Worm (Caenorhabditis elegans) whole organism, late embryonic: ENCODE results near the gene B0250.7.

Experiments
- C08G9.2 ChIP-seq: sonication (generic microtip); optimal IDR thresholded peaks from 2 replicates; lab custom pipeline; 2016; ENCODE audit warnings: mild to moderate bottlenecking, missing genetic modification characterization, moderate library complexity, missing compliant biosample characterization
- ahr-1 ChIP-seq: sonication (generic microtip); optimal IDR thresholded peaks from 2 replicates; lab custom pipeline; 2016; ENCODE audit warnings: missing genetic modification characterization, missing compliant biosample characterization
- ama-1 ChIP-seq: fragments of 150-350 bp; optimal IDR thresholded peaks from 2 replicates; lab custom pipeline; 2014
- ceh-19 ChIP-seq: fragments of 200-800 bp; sonication (Bioruptor generic); optimal IDR thresholded peaks from 2 replicates; lab custom pipeline; 2018; ENCODE audit warnings: mild to moderate bottlenecking, missing genetic modification characterization, missing compliant biosample characterization
- ceh-2 ChIP-seq: sonication (generic microtip); optimal IDR thresholded peaks from 2 replicates; lab custom pipeline; 2016; ENCODE audit warnings: missing genotype, missing genetic modification characterization, missing compliant biosample characterization
- ceh-22 ChIP-seq: sonication (generic microtip); optimal IDR thresholded peaks from 2 replicates; lab custom pipeline; 2017; ENCODE audit warnings: missing biosample characterization, missing genetic modification characterization
- ceh-24 ChIP-seq: sonication (generic microtip); optimal IDR thresholded peaks from 2 replicates; lab custom pipeline; 2016; ENCODE audit warnings: mild to moderate bottlenecking, missing genetic modification characterization, missing compliant biosample characterization
- ceh-31 ChIP-seq: sonication (generic microtip); optimal IDR thresholded peaks from 2 replicates; lab custom pipeline; 2016; ENCODE audit warnings: missing genetic modification characterization, missing compliant biosample characterization
- ceh-34 ChIP-seq: sonication (generic microtip); optimal IDR thresholded peaks from 2 replicates; lab custom pipeline; 2016; ENCODE audit warnings: mild to moderate bottlenecking, missing genetic modification characterization, missing compliant biosample characterization
- ceh-45 ChIP-seq: fragments of 200-800 bp; sonication (Bioruptor generic); IDR thresholded peaks from 2 replicates; pipeline ENCODE4 v1.3.6; 2022; ENCODE audit warnings: missing genetic modification reagents, missing genetic modification characterization, missing compliant biosample characterization
- ceh-48 ChIP-seq: sonication (generic microtip); optimal IDR thresholded peaks from 2 replicates; lab custom pipeline; 2016; ENCODE audit warnings: missing genetic modification characterization, inconsistent platforms, missing compliant biosample characterization
- ceh-9 ChIP-seq: sonication (generic microtip); optimal IDR thresholded peaks from 2 replicates; lab custom pipeline; 2016; ENCODE audit warnings: mild to moderate bottlenecking, missing genetic modification characterization, inconsistent platforms, missing compliant biosample characterization
- dmd-4 ChIP-seq: sonication (generic microtip); optimal IDR thresholded peaks from 2 replicates; lab custom pipeline; 2016; ENCODE audit warnings: borderline replicate concordance, missing genetic modification characterization, missing compliant biosample characterization
- ets-4 ChIP-seq: sonication (generic microtip); optimal IDR thresholded peaks from 2 replicates; lab custom pipeline; 2016; ENCODE audit warnings: missing genetic modification characterization, missing compliant biosample characterization
- eyg-1 ChIP-seq: sonication (generic microtip); optimal IDR thresholded peaks from 2 replicates; lab custom pipeline; 2016; ENCODE audit warnings: missing genotype, missing genetic modification characterization, missing compliant biosample characterization
- fax-1 ChIP-seq: sonication (generic microtip); optimal IDR thresholded peaks from 2 replicates; lab custom pipeline; 2016; ENCODE audit warnings: missing genotype, missing genetic modification characterization, missing compliant biosample characterization
- fkh-10 ChIP-seq: fragments of 150-350 bp; optimal IDR thresholded peaks from 2 replicates; lab custom pipeline; 2014; ENCODE audit warnings: missing biosample characterization, missing genetic modification reagents, missing genetic modification characterization
- gmeb-2 ChIP-seq: sonication (generic microtip); optimal IDR thresholded peaks from 2 replicates; lab custom pipeline; 2016; ENCODE audit warnings: missing genetic modification characterization, inconsistent platforms, missing compliant biosample characterization
- hlh-13 ChIP-seq: fragments of 200-800 bp; sonication (Bioruptor generic); optimal IDR thresholded peaks from 2 replicates; lab custom pipeline; 2018; ENCODE audit warnings: mild to moderate bottlenecking, missing genetic modification characterization, missing compliant biosample characterization
- hlh-30 ChIP-seq: sonication (generic microtip); optimal IDR thresholded peaks from 2 replicates; lab custom pipeline; 2017; ENCODE audit warnings: antibody characterized with exemption, missing genetic modification characterization, missing compliant biosample characterization; ENCODE audit not compliant: insufficient read depth
- hlh-6 ChIP-seq: sonication (generic microtip); optimal IDR thresholded peaks from 2 replicates; lab custom pipeline; 2016; ENCODE audit warnings: missing genotype, missing genetic modification characterization, missing compliant biosample characterization
- hlh-8 ChIP-seq: sonication (generic microtip); optimal IDR thresholded peaks from 2 replicates; lab custom pipeline; 2016; ENCODE audit warnings: missing genotype, missing genetic modification characterization, missing compliant biosample characterization
- lin-11 ChIP-seq: fragments of 200-800 bp; sonication (Bioruptor generic); optimal IDR thresholded peaks from 2 replicates; lab custom pipeline; 2018; ENCODE audit warnings: mild to moderate bottlenecking, missing genetic modification characterization, missing compliant biosample characterization
- nfya-1 ChIP-seq: sonication (generic microtip); optimal IDR thresholded peaks from 2 replicates; lab custom pipeline; 2017; ENCODE audit warnings: missing genetic modification characterization, mild to moderate bottlenecking, missing compliant biosample characterization, antibody characterized with exemption, moderate library complexity
- nhr-232 ChIP-seq: sonication (generic microtip); optimal IDR thresholded peaks from 2 replicates; lab custom pipeline; 2016; ENCODE audit warnings: missing genetic modification characterization, missing compliant biosample characterization
- odd-2 ChIP-seq: sonication (generic microtip); optimal IDR thresholded peaks from 2 replicates; lab custom pipeline; 2017; ENCODE audit warnings: antibody characterized with exemption, mild to moderate bottlenecking, missing genetic modification characterization, missing compliant biosample characterization
- pag-3 ChIP-seq: sonication (generic microtip); optimal IDR thresholded peaks from 2 replicates; lab custom pipeline; 2016; ENCODE audit warnings: missing compliant biosample characterization, missing genetic modification characterization, borderline replicate concordance
- pat-9 ChIP-seq: fragments of 200-800 bp; sonication (Bioruptor generic); optimal IDR thresholded peaks from 2 replicates; lab custom pipeline; 2018; ENCODE audit warnings: mild to moderate bottlenecking, missing genetic modification characterization, moderate library complexity, missing compliant biosample characterization
- pha-4 ChIP-seq: fragments of 150-350 bp; optimal IDR thresholded peaks from 2 replicates; lab custom pipeline; 2018; ENCODE audit warnings: missing biosample characterization, missing genetic modification reagents, missing genetic modification characterization
- pros-1 ChIP-seq: fragments of 150-350 bp; optimal IDR thresholded peaks from 2 replicates; lab custom pipeline; 2014; ENCODE audit warnings: missing biosample characterization, missing genetic modification reagents, missing genetic modification characterization
- rnt-1 ChIP-seq: sonication (generic microtip); optimal IDR thresholded peaks from 2 replicates; lab custom pipeline; 2016; ENCODE audit warnings: missing genetic modification characterization, missing compliant biosample characterization
- sdc-2 ChIP-seq: sonication (generic microtip); optimal IDR thresholded peaks from 2 replicates; lab custom pipeline; 2016; ENCODE audit warnings: missing genotype, missing genetic modification characterization, missing compliant biosample characterization
- sox-2 ChIP-seq: fragments of 200-800 bp; sonication (Bioruptor generic); IDR thresholded peaks from 2 replicates; pipeline ENCODE4 v1.3.6; 2022; ENCODE audit warnings: missing genetic modification reagents, missing genetic modification characterization, missing compliant biosample characterization
- tbx-2 ChIP-seq: sonication (generic microtip); optimal IDR thresholded peaks from 2 replicates; lab custom pipeline; 2016; ENCODE audit warnings: missing genetic modification characterization, missing compliant biosample characterization
- tbx-7 ChIP-seq: sonication (generic microtip); optimal IDR thresholded peaks from 2 replicates; lab custom pipeline; 2016; ENCODE audit warnings: missing genotype, missing genetic modification characterization, missing compliant biosample characterization
- ttx-3 ChIP-seq: sonication (generic microtip); optimal IDR thresholded peaks from 2 replicates; lab custom pipeline; 2016; ENCODE audit warnings: missing genetic modification reagents, missing genetic modification characterization, missing compliant biosample characterization
- unc-3 ChIP-seq, 2 experiments: fragments of 200-800 bp in 1 of 2; sonication (Bioruptor generic) in 1 of 2; sonication (generic microtip) in 1 of 2; conservative IDR thresholded peaks in 1 of 2; optimal IDR thresholded peaks in 1 of 2; 2 replicates each; pipeline versions ENCODE4 v1.3.6 to Lab custom; 2016 to 2022; ENCODE audit warnings: missing compliant biosample characterization in 2 of 2, missing genetic modification characterization in 2 of 2, missing genetic modification reagents in 1 of 2
- unc-55 ChIP-seq: sonication (generic microtip); optimal IDR thresholded peaks from 2 replicates; lab custom pipeline; 2017; ENCODE audit warnings: missing biosample characterization, missing genetic modification reagents, missing genetic modification characterization

The B0250.7 gene

ce11 chrV:20464778-20465177 lies 11.1 kb downstream of the B0250.7 start (continued):
- TF ChIP-seq ceh-48 (tag; lab: Kevin White, UChicago) (peak; percentile 80), ceh-2 (tag; lab: Kevin White, UChicago) (no peak)

- TF ChIP-seq dmd-4 (tag; lab: Kevin White, UChicago) (no peak), lin-11 (tag; lab: Kevin White, UChicago) (no peak), ttx-3 (no peak), fkh-10 (GFP tag; lab: Kevin White, UChicago) (no peak), ama-1 (lab: Kevin White, UChicago) (no peak), ceh-9 (tag; lab: Kevin White, UChicago) (no peak), fax-1 (tag; lab: Kevin White, UChicago) (no peak)
- TF ChIP-seq, all 69 proteins: peak for 0
These were observed 15.1 kb downstream of the B0250.7 start, which contains the start of gene B0250.18 for ce11 chrV:20460808-20461207. Gene B0250.18 (minus strand): TSS chrV:20460908.

- no peak for TF ChIP-seq C08G9.2
- peak; percentile 22 for TF ChIP-seq tbx-2 (tag; lab: Kevin White, UChicago)
- TF ChIP-seq pros-1 (tag; lab: Kevin White, UChicago), result no peak
- TF ChIP-seq nhr-232, result no peak
- no peak for TF ChIP-seq pat-9 (tag; lab: Kevin White, UChicago)
- peak; percentile 35 for TF ChIP-seq hlh-30 (tag; lab: Kevin White, UChicago)
- TF ChIP-seq unc-3 (GFP tag; conservative IDR thresholded peaks at IDR 0.05; lab: Robert Waterston, UW), result no peak
- no peak for TF ChIP-seq unc-3 (tag; optimal IDR thresholded peaks at IDR 0.05; lab: Kevin White, UChicago)
- TF ChIP-seq ets-4, result no peak
- TF ChIP-seq unc-55, result peak; percentile 7
- TF ChIP-seq eyg-1 (tag; lab: Kevin White, UChicago), result no peak
- TF ChIP-seq odd-2 (tag; lab: Kevin White, UChicago), result no peak
- TF ChIP-seq gmeb-2 (tag; lab: Kevin White, UChicago), result no peak
- TF ChIP-seq ceh-9 (tag; lab: Kevin White, UChicago), result no peak
- peak; percentile 10 for TF ChIP-seq ceh-31
- TF ChIP-seq nfya-1 (tag; lab: Kevin White, UChicago), result peak; percentile 17
- TF ChIP-seq ceh-48 (tag; lab: Kevin White, UChicago), result peak; percentile 83
- no peak for TF ChIP-seq dmd-4 (tag; lab: Kevin White, UChicago)
- TF ChIP-seq ceh-45 (GFP tag; lab: Robert Waterston, UW), result no peak
- no peak for TF ChIP-seq ceh-24
- no peak for TF ChIP-seq fkh-10 (GFP tag; lab: Kevin White, UChicago)
These were observed 18.7 kb downstream of the B0250.7 start for ce11 chrV:20457155-20457554.

- TF ChIP-seq ceh-19 (GFP tag; lab: Kevin White, UChicago) (no peak), pros-1 (tag; lab: Kevin White, UChicago) (no peak), sdc-2 (peak; percentile 25), hlh-6 (tag; lab: Kevin White, UChicago) (peak; percentile 12)
These were observed 20.2 kb downstream of the B0250.7 start for ce11 chrV:20455637-20456036.

- TF ChIP-seq pag-3 (tag; lab: Kevin White, UChicago) (no peak), ahr-1 (no peak), pha-4 (tag; lab: Kevin White, UChicago) (no peak), hlh-13 (no peak), unc-55 (no peak), gmeb-2 (tag; lab: Kevin White, UChicago) (no peak), ets-4 (no peak), ceh-34 (tag; lab: Kevin White, UChicago) (no peak), tbx-7 (no peak), hlh-8 (tag; lab: Kevin White, UChicago) (no peak), rnt-1 (tag; lab: Kevin White, UChicago) (no peak), eyg-1 (tag; lab: Kevin White, UChicago) (no peak), sox-2 (GFP tag; lab: Robert Waterston, UW) (no peak), ceh-22 (tag; lab: Kevin White, UChicago) (no peak)
These were observed 22.1 kb downstream of the B0250.7 start, which contains the start of gene srd-70 for ce11 chrV:20453811-20454210. Gene srd-70 (plus strand): TSS chrV:20454111.
